Worm (Caenorhabditis elegans) whole organism, L3 larva: ENCODE results near the gene bus-1.

Experiments
- daf-12 ChIP-seq: fragments of 150-350 bp; optimal IDR thresholded peaks from 2 replicates; lab custom pipeline; 2014; ENCODE audit warnings: missing biosample characterization, missing genetic modification reagents, missing genetic modification characterization
- egl-27 ChIP-seq: sonication (generic microtip); optimal IDR thresholded peaks from 4 replicates; lab custom pipeline; 2017; ENCODE audit warnings: missing biosample characterization, missing genetic modification reagents, missing genetic modification characterization
- nfya-1 ChIP-seq: sonication (generic microtip); optimal IDR thresholded peaks from 2 replicates; lab custom pipeline; 2017; ENCODE audit warnings: missing genetic modification characterization, mild to moderate bottlenecking, missing compliant biosample characterization, antibody characterized with exemption, moderate library complexity; ENCODE audit not compliant: insufficient read depth
- pha-4 ChIP-seq: fragments of 150-350 bp; optimal IDR thresholded peaks from 2 replicates; lab custom pipeline; 2014; ENCODE audit warnings: missing biosample characterization, missing genetic modification reagents, missing genetic modification characterization
- unc-39 ChIP-seq: sonication (generic microtip); optimal IDR thresholded peaks from 4 replicates; lab custom pipeline; 2017; ENCODE audit warnings: missing biosample characterization, missing genetic modification characterization
- unc-62 ChIP-seq: fragments of 150-350 bp; sonication (generic microtip); optimal IDR thresholded peaks from 4 replicates; lab custom pipeline; 2014; ENCODE audit warnings: missing biosample characterization, missing genetic modification reagents, missing genetic modification characterization

- TF ChIP-seq daf-12: no peak
- TF ChIP-seq unc-62 (GFP tag; lab: Kevin White, UChicago): no peak
- TF ChIP-seq unc-39: no peak
- no peak for TF ChIP-seq egl-27
- no peak for TF ChIP-seq pha-4 (tag; lab: Kevin White, UChicago)
- no peak for TF ChIP-seq nfya-1 (tag; lab: Kevin White, UChicago)
Measured at ce11 chrV:9033267-9033666, 8.7 kb upstream of the bus-1 start, which contains the start of gene C25E10.4.
